Worm (Caenorhabditis elegans) whole organism, L3 larva: ENCODE results near the gene Y69H2.3.

Experiments
- R02D3.7 ChIP-seq: fragments of 150-350 bp; optimal IDR thresholded peaks from 2 replicates; lab custom pipeline; 2014; ENCODE audit warnings: missing biosample characterization, missing genetic modification characterization
- ZK546.5 ChIP-seq: sonication (generic microtip); optimal IDR thresholded peaks from 2 replicates; lab custom pipeline; 2017; ENCODE audit warnings: missing biosample characterization, missing genetic modification characterization
- aly-2 ChIP-seq: fragments of 150-350 bp; optimal IDR thresholded peaks from 2 replicates; lab custom pipeline; 2014; ENCODE audit warnings: missing biosample characterization, missing genetic modification characterization
- egl-27 ChIP-seq: sonication (generic microtip); optimal IDR thresholded peaks from 4 replicates; lab custom pipeline; 2017; ENCODE audit warnings: missing biosample characterization, missing genetic modification reagents, missing genetic modification characterization
- eor-1 ChIP-seq, 2 experiments: fragments of 150-350 bp; optimal IDR thresholded peaks; 2 replicates each; lab custom pipeline; 2014 to 2018; ENCODE audit warnings: missing biosample characterization in 2 of 2, missing genetic modification characterization in 2 of 2
- fkh-10 ChIP-seq: sonication (generic microtip); optimal IDR thresholded peaks from 2 replicates; lab custom pipeline; 2017; ENCODE audit warnings: missing biosample characterization, missing genetic modification reagents, missing genetic modification characterization
- jun-1 ChIP-seq: fragments of 150-350 bp; optimal IDR thresholded peaks from 2 replicates; lab custom pipeline; 2014; ENCODE audit warnings: missing biosample characterization, missing genetic modification reagents, missing genetic modification characterization
- mdl-1 ChIP-seq: fragments of 150-350 bp; optimal IDR thresholded peaks from 2 replicates; lab custom pipeline; 2014; ENCODE audit warnings: missing biosample characterization, missing genetic modification characterization
- nfya-1 ChIP-seq: sonication (generic microtip); optimal IDR thresholded peaks from 2 replicates; lab custom pipeline; 2017; ENCODE audit warnings: missing genetic modification characterization, mild to moderate bottlenecking, missing compliant biosample characterization, antibody characterized with exemption, moderate library complexity; ENCODE audit not compliant: insufficient read depth
- nhr-11 ChIP-seq: fragments of 150-350 bp; optimal IDR thresholded peaks from 2 replicates; lab custom pipeline; 2014; ENCODE audit warnings: missing biosample characterization, missing genetic modification characterization
- nhr-12 ChIP-seq: fragments of 150-350 bp; optimal IDR thresholded peaks from 2 replicates; lab custom pipeline; 2014; ENCODE audit warnings: missing biosample characterization, missing genetic modification characterization
- nhr-23 ChIP-seq: fragments of 150-350 bp; optimal IDR thresholded peaks from 2 replicates; lab custom pipeline; 2014; ENCODE audit warnings: missing biosample characterization, missing genetic modification reagents, missing genetic modification characterization
- nhr-237 ChIP-seq: fragments of 150-350 bp; optimal IDR thresholded peaks from 2 replicates; lab custom pipeline; 2014; ENCODE audit warnings: missing biosample characterization, missing genetic modification characterization
- nhr-28 ChIP-seq: fragments of 150-350 bp; optimal IDR thresholded peaks from 2 replicates; lab custom pipeline; 2014; ENCODE audit warnings: missing biosample characterization, missing genetic modification characterization
- pha-4 ChIP-seq: fragments of 150-350 bp; optimal IDR thresholded peaks from 2 replicates; lab custom pipeline; 2014; ENCODE audit warnings: missing biosample characterization, missing genetic modification reagents, missing genetic modification characterization
- sea-2 ChIP-seq: fragments of 150-350 bp; sonication (generic microtip); optimal IDR thresholded peaks from 4 replicates; lab custom pipeline; 2014; ENCODE audit warnings: missing biosample characterization, missing genetic modification reagents, missing genetic modification characterization
- snpc-4 ChIP-seq: fragments of 150-350 bp; optimal IDR thresholded peaks from 2 replicates; lab custom pipeline; 2014; ENCODE audit warnings: missing biosample characterization, missing genetic modification characterization
- ztf-11 ChIP-seq: fragments of 150-350 bp; optimal IDR thresholded peaks from 2 replicates; lab custom pipeline; 2014; ENCODE audit warnings: missing biosample characterization, missing genetic modification characterization
- ztf-4 ChIP-seq: fragments of 150-350 bp; optimal IDR thresholded peaks from 2 replicates; lab custom pipeline; 2014; ENCODE audit warnings: missing biosample characterization, missing genetic modification characterization

Y69H2.3 gene

ce11 chrV:18613164-18613563 is 50.8 kb downstream of the Y69H2.3 start:
- TF ChIP-seq nhr-237 (tag; lab: Kevin White, UChicago): no peak
- no peak for TF ChIP-seq aly-2 (tag; lab: Kevin White, UChicago)
- no peak for TF ChIP-seq fkh-10 (GFP tag; lab: Kevin White, UChicago)
- TF ChIP-seq nhr-12 (tag; lab: Kevin White, UChicago): no peak
- TF ChIP-seq egl-27 (tag; lab: Kevin White, UChicago): no peak
- no peak for TF ChIP-seq jun-1 (tag; lab: Kevin White, UChicago)
- no peak for TF ChIP-seq nhr-23 (tag; lab: Kevin White, UChicago)
- no peak for TF ChIP-seq R02D3.7
- TF ChIP-seq pha-4: no peak
- no peak for TF ChIP-seq ztf-4 (tag; lab: Kevin White, UChicago)
- TF ChIP-seq nhr-11: no peak
- TF ChIP-seq snpc-4 (tag; lab: Kevin White, UChicago): no peak
- no peak for TF ChIP-seq nhr-28
- TF ChIP-seq nfya-1 (tag; lab: Kevin White, UChicago): no peak
- TF ChIP-seq eor-1 (tag; optimal IDR thresholded peaks at IDR 0.05; lab: Kevin White, UChicago): no peak
- no peak for TF ChIP-seq mdl-1 (tag; lab: Kevin White, UChicago)
- no peak for TF ChIP-seq sea-2 (GFP tag; lab: Kevin White, UChicago)
- no peak for TF ChIP-seq ZK546.5 (tag; lab: Kevin White, UChicago)
- no peak for TF ChIP-seq ztf-11 (tag; lab: Kevin White, UChicago)
